Fruit fly (Drosophila melanogaster) whole organism, embryonic: ENCODE measurements around the gene dbe.

Source experiments
- Adf1 ChIP-seq: fragments of 200-800 bp; sonication (Bioruptor generic); IDR thresholded peaks from 2 replicates; pipeline ENCODE4 v1.3.6; 2022; ENCODE audit warnings: missing biosample characterization, missing genetic modification characterization
- CG10209 ChIP-seq: fragments of 200-800 bp; sonication (Bioruptor generic); optimal IDR thresholded peaks from 3 replicates; lab custom pipeline; 2017; ENCODE audit warnings: missing biosample characterization, mild to moderate bottlenecking, missing genetic modification characterization, missing genetic modification reagents
- CG10267 ChIP-seq: fragments of 200-800 bp; sonication (Bioruptor generic); optimal IDR thresholded peaks from 2 replicates; lab custom pipeline; 2018; ENCODE audit warnings: missing biosample characterization, mild to moderate bottlenecking, missing genetic modification characterization, moderate library complexity
- CG10565 ChIP-seq: fragments of 200-800 bp; sonication (Bioruptor generic); optimal IDR thresholded peaks from 3 replicates; lab custom pipeline; 2016; ENCODE audit warnings: missing biosample characterization, mild to moderate bottlenecking, missing genetic modification characterization
- CG11093 ChIP-seq: fragments of 200-800 bp; sonication (Bioruptor generic); IDR thresholded peaks from 3 replicates; pipeline ENCODE4 v1.3.6; 2022; ENCODE audit warnings: missing biosample characterization, missing genetic modification characterization
- CG12219 ChIP-seq: fragments of 200-800 bp; sonication (Bioruptor generic); optimal IDR thresholded peaks from 3 replicates; lab custom pipeline; 2018; ENCODE audit warnings: missing biosample characterization, mild to moderate bottlenecking, missing genetic modification characterization
- CG12744 ChIP-seq: fragments of 200-800 bp; sonication (Bioruptor generic); optimal IDR thresholded peaks from 2 replicates; lab custom pipeline; 2016; ENCODE audit warnings: missing biosample characterization, missing genetic modification characterization
- CG13123 ChIP-seq: fragments of 200-800 bp; sonication (Bioruptor generic); optimal IDR thresholded peaks from 2 replicates; lab custom pipeline; 2016; ENCODE audit warnings: missing biosample characterization, missing genetic modification characterization
- CG15601 ChIP-seq: fragments of 200-800 bp; sonication (Bioruptor generic); optimal IDR thresholded peaks from 3 replicates; lab custom pipeline; 2019; ENCODE audit warnings: missing biosample characterization, mild to moderate bottlenecking, missing genetic modification characterization, moderate library complexity
- CG1832 ChIP-seq: fragments of 200-800 bp; sonication (Bioruptor generic); optimal IDR thresholded peaks from 2 replicates; lab custom pipeline; 2017; ENCODE audit warnings: missing biosample characterization, mild to moderate bottlenecking, missing genetic modification characterization, inconsistent platforms
- CG30020 ChIP-seq: fragments of 200-800 bp; optimal IDR thresholded peaks from 2 replicates; lab custom pipeline; 2019; ENCODE audit warnings: missing biosample characterization, mild to moderate bottlenecking, missing genetic modification characterization, moderate library complexity
- CG31388 ChIP-seq: fragments of 200-800 bp; sonication (Bioruptor generic); optimal IDR thresholded peaks from 2 replicates; lab custom pipeline; 2016; ENCODE audit warnings: missing biosample characterization, missing genetic modification characterization
- CG34376 ChIP-seq: fragments of 200-800 bp; sonication (Bioruptor generic); optimal IDR thresholded peaks from 2 replicates; lab custom pipeline; 2018; ENCODE audit warnings: missing biosample characterization, mild to moderate bottlenecking, missing genetic modification characterization
- CG3838 ChIP-seq: fragments of 200-800 bp; sonication (Bioruptor generic); optimal IDR thresholded peaks from 3 replicates; lab custom pipeline; 2016; ENCODE audit warnings: missing biosample characterization, missing genetic modification characterization
- CG42726 ChIP-seq: fragments of 200-800 bp; sonication (Bioruptor generic); IDR thresholded peaks from 2 replicates; pipeline ENCODE4 v1.3.6; 2022; ENCODE audit warnings: missing biosample characterization, missing genetic modification characterization; ENCODE audit not compliant: partially characterized antibody
- CG4854 ChIP-seq: fragments of 200-800 bp; sonication (Bioruptor generic); optimal IDR thresholded peaks from 2 replicates; lab custom pipeline; 2016; ENCODE audit warnings: missing biosample characterization, missing genetic modification characterization, inconsistent platforms
- CG6272 ChIP-seq: fragments of 200-800 bp; sonication (Bioruptor generic); IDR thresholded peaks from 2 replicates; pipeline ENCODE4 v1.3.6; 2022; ENCODE audit warnings: missing biosample characterization, missing genetic modification characterization
- CG7372 ChIP-seq: fragments of 200-800 bp; sonication (Bioruptor generic); IDR thresholded peaks from 2 replicates; pipeline ENCODE4 v1.3.6; 2022; ENCODE audit warnings: missing biosample characterization, missing genetic modification characterization
- CG8281 ChIP-seq: fragments of 200-800 bp; sonication (Bioruptor generic); optimal IDR thresholded peaks from 2 replicates; lab custom pipeline; 2018; ENCODE audit warnings: missing biosample characterization, mild to moderate bottlenecking, missing genetic modification characterization, moderate library complexity
- E2f2 ChIP-seq: fragments of 200-800 bp; sonication (Bioruptor generic); IDR thresholded peaks from 2 replicates; pipeline ENCODE4 v1.3.6; 2022; ENCODE audit warnings: missing biosample characterization, missing genetic modification characterization
- Eip74EF ChIP-seq, 2 experiments: fragments of 200-800 bp in 1 of 2; fragments of >200 bp in 1 of 2; sonication (Bioruptor generic) in 1 of 2; optimal IDR thresholded peaks; 2 replicates each; lab custom pipeline; 2017 to 2019; ENCODE audit warnings: missing biosample characterization in 2 of 2, missing genetic modification characterization in 2 of 2, mild to moderate bottlenecking in 1 of 2, moderate library complexity in 1 of 2
- Fer3 ChIP-seq: fragments of 200-800 bp; sonication (Bioruptor generic); optimal IDR thresholded peaks from 2 replicates; lab custom pipeline; 2018; ENCODE audit warnings: missing biosample characterization, mild to moderate bottlenecking, missing genetic modification characterization, moderate library complexity
- Hey ChIP-seq: fragments of 200-800 bp; sonication (Bioruptor generic); optimal IDR thresholded peaks from 3 replicates; lab custom pipeline; 2018; ENCODE audit warnings: missing biosample characterization, mild to moderate bottlenecking, missing genetic modification characterization
- Hr78 ChIP-seq, 2 experiments: fragments of 200-800 bp in 1 of 2; fragments of >200 bp in 1 of 2; sonication (Bioruptor generic) in 1 of 2; optimal IDR thresholded peaks; 2 replicates each; lab custom pipeline; 2017 to 2019; ENCODE audit warnings: missing biosample characterization in 2 of 2, missing genetic modification characterization in 2 of 2, mild to moderate bottlenecking in 1 of 2, moderate library complexity in 1 of 2
- Rx ChIP-seq: fragments of 200-800 bp; sonication (Bioruptor generic); IDR thresholded peaks from 2 replicates; pipeline ENCODE4 v1.3.6; 2022; ENCODE audit warnings: missing biosample characterization, missing genetic modification characterization
- Sin3A ChIP-seq: fragments of >200 bp; optimal IDR thresholded peaks from 2 replicates; lab custom pipeline; 2018
- Six4 ChIP-seq: fragments of 200-800 bp; sonication (Bioruptor generic); optimal IDR thresholded peaks from 2 replicates; lab custom pipeline; 2016; ENCODE audit warnings: missing biosample characterization, missing genetic modification characterization
- Xbp1 ChIP-seq: fragments of 200-800 bp; sonication (Bioruptor generic); optimal IDR thresholded peaks from 3 replicates; lab custom pipeline; 2016; ENCODE audit warnings: missing biosample characterization, mild to moderate bottlenecking, missing genetic modification characterization
- ab ChIP-seq: fragments of 200-800 bp; sonication (Bioruptor generic); optimal IDR thresholded peaks from 2 replicates; lab custom pipeline; 2016; ENCODE audit warnings: missing biosample characterization, missing genetic modification characterization
- aop ChIP-seq: fragments of 200-800 bp; sonication (Bioruptor generic); IDR thresholded peaks from 2 replicates; pipeline ENCODE4 v1.3.6; 2022; ENCODE audit warnings: missing biosample characterization, missing genetic modification characterization
- bbx ChIP-seq: fragments of 200-800 bp; sonication (Bioruptor generic); IDR thresholded peaks from 2 replicates; pipeline ENCODE4 v1.3.6; 2022; ENCODE audit warnings: missing biosample characterization, missing genetic modification characterization; ENCODE audit not compliant: partially characterized antibody
- ci ChIP-seq: fragments of 200-800 bp; sonication (Bioruptor generic); IDR thresholded peaks from 3 replicates; pipeline ENCODE4 v1.3.6; 2022; ENCODE audit warnings: missing biosample characterization, missing genetic modification characterization
- crol ChIP-seq: fragments of 200-800 bp; sonication (Bioruptor generic); IDR thresholded peaks from 2 replicates; pipeline ENCODE4 v1.3.6; 2022; ENCODE audit warnings: missing biosample characterization, missing genetic modification characterization
- dati ChIP-seq: fragments of 200-800 bp; sonication (Bioruptor generic); IDR thresholded peaks from 2 replicates; pipeline ENCODE4 v1.3.6; 2022; ENCODE audit warnings: missing biosample characterization, missing genetic modification characterization
- dmrt11E ChIP-seq: fragments of 200-800 bp; sonication (Bioruptor generic); optimal IDR thresholded peaks from 3 replicates; lab custom pipeline; 2018; ENCODE audit warnings: missing biosample characterization, mild to moderate bottlenecking, missing genetic modification characterization, moderate library complexity
- grau ChIP-seq: fragments of 200-800 bp; optimal IDR thresholded peaks from 3 replicates; lab custom pipeline; 2019; ENCODE audit warnings: missing biosample characterization, mild to moderate bottlenecking, missing genetic modification characterization, moderate library complexity
- insv ChIP-seq, 2 experiments: fragments of 200-800 bp; sonication (Bioruptor generic); optimal IDR thresholded peaks; 3 replicates each; lab custom pipeline; 2016 to 2018; ENCODE audit warnings: missing biosample characterization in 2 of 2, missing genetic modification characterization in 2 of 2
- kah ChIP-seq: fragments of 200-800 bp; sonication (Bioruptor generic); optimal IDR thresholded peaks from 2 replicates; lab custom pipeline; 2018; ENCODE audit warnings: missing biosample characterization, mild to moderate bottlenecking, missing genetic modification characterization
- ken ChIP-seq: fragments of 200-800 bp; sonication (Bioruptor generic); IDR thresholded peaks from 3 replicates; pipeline ENCODE4 v1.3.6; 2022; ENCODE audit warnings: missing biosample characterization, missing genetic modification characterization
- lola ChIP-seq, 3 experiments: fragments of >200 bp in 2 of 3; fragments of 200-800 bp in 1 of 3; sonication (Bioruptor generic) in 1 of 3; optimal IDR thresholded peaks; 2 replicates each; lab custom pipeline; 2017 to 2019; ENCODE audit warnings: missing biosample characterization in 3 of 3, missing genetic modification characterization in 3 of 3, mild to moderate bottlenecking in 1 of 3, moderate library complexity in 1 of 3
- pfk ChIP-seq: fragments of 200-800 bp; sonication (Bioruptor generic); optimal IDR thresholded peaks from 2 replicates; lab custom pipeline; 2018; ENCODE audit warnings: missing biosample characterization, mild to moderate bottlenecking, missing genetic modification characterization, moderate library complexity
- pnt ChIP-seq: fragments of 200-800 bp; sonication (Bioruptor generic); optimal IDR thresholded peaks from 3 replicates; lab custom pipeline; 2016; ENCODE audit warnings: missing biosample characterization, missing genetic modification characterization
- pum ChIP-seq: fragments of 200-800 bp; sonication (Bioruptor generic); optimal IDR thresholded peaks from 2 replicates; lab custom pipeline; 2016; ENCODE audit warnings: missing biosample characterization, missing genetic modification characterization
- so ChIP-seq: fragments of 200-800 bp; sonication (Bioruptor generic); IDR thresholded peaks from 3 replicates; pipeline ENCODE4 v1.3.6; 2022; ENCODE audit warnings: missing biosample characterization, missing genetic modification characterization
- tgo ChIP-seq: fragments of 200-800 bp; sonication (Bioruptor generic); IDR thresholded peaks from 3 replicates; pipeline ENCODE4 v1.3.6; 2022; ENCODE audit warnings: missing biosample characterization, missing genetic modification characterization
- trh ChIP-seq: fragments of 200-800 bp; sonication (Bioruptor generic); optimal IDR thresholded peaks from 2 replicates; lab custom pipeline; 2016; ENCODE audit warnings: missing biosample characterization, missing genetic modification characterization
- vnd ChIP-seq: fragments of 200-800 bp; sonication (Bioruptor generic); IDR thresholded peaks from 3 replicates; pipeline ENCODE4 v1.3.6; 2022; ENCODE audit warnings: missing biosample characterization, missing genetic modification characterization; ENCODE audit not compliant: partially characterized antibody

The dbe gene

dm6 chr2L:857897-858517, 11.7 kb downstream of the dbe start (continued):
- TF ChIP-seq ab (GFP tag; lab: Kevin White, UChicago): no peak
- TF ChIP-seq CG31388 (GFP tag; lab: Kevin White, UChicago): no peak
- TF ChIP-seq Xbp1 (GFP tag; lab: Kevin White, UChicago): peak; percentile 72
- TF ChIP-seq Adf1 (GFP tag; lab: Robert Waterston, UW): no peak
- 0 out of 3 replicates have a peak, but pooled peaks have one; percentile 50 for TF ChIP-seq so
- peak; percentile 41 for TF ChIP-seq CG10267
- peak in 1 of 3 experiments; percentile 7 for TF ChIP-seq lola (GFP tag; optimal IDR thresholded peaks at IDR 0.05; lab: Kevin White, UChicago)
- TF ChIP-seq tgo (GFP tag; lab: Robert Waterston, UW): peak; percentile 62
- peak; percentile 45 for TF ChIP-seq grau (tag; lab: Kevin White, UChicago)
- TF ChIP-seq CG11093 (GFP tag; lab: Robert Waterston, UW): peak; percentile 50; the same call in 2 of the 3 replicates
- no peak for TF ChIP-seq trh (GFP tag; lab: Kevin White, UChicago)
- no peak for TF ChIP-seq CG12744 (GFP tag; lab: Kevin White, UChicago)
- TF ChIP-seq CG4854 (GFP tag; lab: Kevin White, UChicago): no peak
- TF ChIP-seq Eip74EF (GFP tag; optimal IDR thresholded peaks at IDR 0.05; lab: Kevin White, UChicago): peak in 1 of 2 experiments; percentile 45
- peak; percentile 55 for TF ChIP-seq Six4
- TF ChIP-seq CG1832 (GFP tag; lab: Kevin White, UChicago): no peak
- no peak for TF ChIP-seq pfk (GFP tag; lab: Kevin White, UChicago)
- TF ChIP-seq CG10565 (GFP tag; lab: Kevin White, UChicago): no peak
- peak; percentile 55 for TF ChIP-seq pnt (GFP tag; lab: Kevin White, UChicago)
- TF ChIP-seq Hey (tag; lab: Kevin White, UChicago): no peak
- TF ChIP-seq CG10209 (GFP tag; lab: Kevin White, UChicago): peak; percentile 47
- TF ChIP-seq insv (GFP tag; optimal IDR thresholded peaks at IDR 0.05; lab: Kevin White, UChicago): no peak
- peak; percentile 7 for TF ChIP-seq CG34376 (GFP tag; lab: Kevin White, UChicago)
- TF ChIP-seq CG15601 (tag; lab: Kevin White, UChicago): peak; percentile 20
- no peak for TF ChIP-seq bbx (GFP tag; lab: Robert Waterston, UW)
- TF ChIP-seq Hr78 (GFP tag; optimal IDR thresholded peaks at IDR 0.05; lab: Kevin White, UChicago): peak in 1 of 2 experiments; percentile 92
- no peak for TF ChIP-seq CG42726
- peak; percentile 47; the same call in 1 of the 2 replicates for TF ChIP-seq Rx (GFP tag; lab: Robert Waterston, UW)
- TF ChIP-seq dmrt11E (tag; lab: Kevin White, UChicago): peak; percentile 25
- no peak for TF ChIP-seq crol (GFP tag; lab: Robert Waterston, UW)
- peak; percentile 27 for TF ChIP-seq Fer3
- no peak for TF ChIP-seq CG13123 (GFP tag; lab: Kevin White, UChicago)
- no peak for TF ChIP-seq dati (GFP tag; lab: Robert Waterston, UW)
- peak; percentile 47; the same call in 1 of the 2 replicates for TF ChIP-seq E2f2 (GFP tag; lab: Robert Waterston, UW)

- TF ChIP-seq ci (GFP tag; lab: Robert Waterston, UW) (peak; percentile 95), CG7372 (GFP tag; lab: Robert Waterston, UW) (peak; percentile 59), CG12219 (GFP tag; lab: Kevin White, UChicago) (peak; percentile 82), CG8281 (peak; percentile 48), CG6272 (GFP tag; lab: Robert Waterston, UW) (peak; percentile 78), ken (GFP tag; lab: Robert Waterston, UW) (peak; percentile 89), CG3838 (GFP tag; lab: Kevin White, UChicago) (no peak), lola (GFP tag; optimal IDR thresholded peaks at IDR 0.05; lab: Kevin White, UChicago) (peak in 1 of 3 experiments; percentile 75), kah (peak; percentile 48), pum (GFP tag; lab: Kevin White, UChicago) (peak; percentile 78), Xbp1 (GFP tag; lab: Kevin White, UChicago) (peak; percentile 71), CG30020 (tag; lab: Kevin White, UChicago) (peak; percentile 9), Sin3A (no peak), aop (GFP tag; lab: Robert Waterston, UW) (peak; percentile 52; the same call in 1 of the 2 replicates), vnd (GFP tag; lab: Robert Waterston, UW) (no peak), insv (GFP tag; optimal IDR thresholded peaks at IDR 0.05; lab: Kevin White, UChicago) (no peak)
Measured at dm6 chr2L:856690-857488, 12.8 kb downstream of the dbe start.
